Worm (Caenorhabditis elegans) whole organism, mixed stage, embryonic: Measurements from ENCODE around the gene F41G3.10.

Experiments used
- ces-1 ChIP-seq: fragments of 150-350 bp; optimal IDR thresholded peaks from 2 replicates; lab custom pipeline; 2014; ENCODE audit warnings: missing biosample characterization, missing genetic modification reagents, missing genetic modification characterization
- elt-1 ChIP-seq: sonication (generic microtip); optimal IDR thresholded peaks from 2 replicates; lab custom pipeline; 2017; ENCODE audit warnings: missing genetic modification characterization, mild to moderate bottlenecking, missing compliant biosample characterization, antibody characterized with exemption, moderate library complexity, borderline replicate concordance; ENCODE audit not compliant: insufficient read depth
- elt-3 ChIP-seq: fragments of 150-350 bp; optimal IDR thresholded peaks from 2 replicates; lab custom pipeline; 2014; ENCODE audit warnings: missing biosample characterization, missing genetic modification characterization
- lin-13 ChIP-seq: fragments of 150-350 bp; optimal IDR thresholded peaks from 2 replicates; lab custom pipeline; 2014; ENCODE audit warnings: missing biosample characterization, missing genetic modification characterization
- nhr-12 ChIP-seq: fragments of 150-350 bp; optimal IDR thresholded peaks from 2 replicates; lab custom pipeline; 2014; ENCODE audit warnings: missing biosample characterization, missing genetic modification characterization
- nhr-2 ChIP-seq: fragments of 150-350 bp; optimal IDR thresholded peaks from 2 replicates; lab custom pipeline; 2014; ENCODE audit warnings: missing biosample characterization, missing genetic modification characterization
- nhr-237 ChIP-seq: fragments of 150-350 bp; optimal IDR thresholded peaks from 2 replicates; lab custom pipeline; 2014; ENCODE audit warnings: missing biosample characterization, missing genetic modification characterization
- nhr-76 ChIP-seq: sonication (generic microtip); optimal IDR thresholded peaks from 2 replicates; lab custom pipeline; 2017; ENCODE audit warnings: missing biosample characterization, missing genetic modification characterization
- unc-120 ChIP-seq: sonication (generic microtip); optimal IDR thresholded peaks from 2 replicates; lab custom pipeline; 2017; ENCODE audit warnings: missing genetic modification characterization, missing compliant biosample characterization; ENCODE audit not compliant: poor library complexity, severe bottlenecking
- unc-62 ChIP-seq: fragments of 150-350 bp; optimal IDR thresholded peaks from 2 replicates; lab custom pipeline; 2014; ENCODE audit warnings: missing biosample characterization, missing genetic modification reagents, missing genetic modification characterization

ce11 chrII:6783377-6783829, 34.1 kb upstream of the F41G3.10 start, which contains the start of gene gldi-2:
- TF ChIP-seq ces-1 = no peak
- no peak for TF ChIP-seq unc-62 (GFP tag; lab: Kevin White, UChicago)
- TF ChIP-seq nhr-12 (tag; lab: Kevin White, UChicago) = no peak
- TF ChIP-seq nhr-76 (tag; lab: Kevin White, UChicago) = no peak
- no peak for TF ChIP-seq elt-3
- TF ChIP-seq lin-13 (tag; lab: Kevin White, UChicago) = no peak
- no peak for TF ChIP-seq nhr-2
- TF ChIP-seq elt-1 (tag; lab: Kevin White, UChicago) = no peak
- TF ChIP-seq nhr-237 = no peak
- TF ChIP-seq unc-120 (tag; lab: Kevin White, UChicago) = no peak
